Worm (Caenorhabditis elegans) whole organism, L4/young adult: Measurements from ENCODE around the gene W08G11.5.

Source experiments
- W03F9.2 ChIP-seq: fragments of 150-350 bp; optimal IDR thresholded peaks from 2 replicates; lab custom pipeline; 2014; ENCODE audit warnings: missing biosample characterization, missing genetic modification characterization
- dao-5 ChIP-seq: sonication (generic microtip); optimal IDR thresholded peaks from 2 replicates; lab custom pipeline; 2016; ENCODE audit warnings: missing genotype, missing genetic modification characterization, moderate library complexity, missing compliant biosample characterization
- him-1 ChIP-seq: sonication (generic microtip); optimal IDR thresholded peaks from 2 replicates; lab custom pipeline; 2016; ENCODE audit warnings: missing genotype, missing genetic modification reagents, missing genetic modification characterization, missing compliant biosample characterization

- TF ChIP-seq dao-5 (tag; lab: Kevin White, UChicago): no peak
- TF ChIP-seq W03F9.2: no peak
- no peak for TF ChIP-seq him-1 (tag; lab: Kevin White, UChicago)
These were observed 44.3 kb upstream of the W08G11.5 start, which contains the start of gene gst-44 for ce11 chrV:16390655-16391054.
